Fruit fly (Drosophila melanogaster) whole organism, embryonic: Measurements from ENCODE around the gene CG43800.

Source experiments
- Abd-B ChIP-seq: fragments of 200-800 bp; sonication (Bioruptor generic); optimal IDR thresholded peaks from 2 replicates; lab custom pipeline; 2018; ENCODE audit warnings: missing biosample characterization, mild to moderate bottlenecking, missing genetic modification characterization, moderate library complexity
- Antp ChIP-seq: fragments of 200-800 bp; sonication (Bioruptor generic); optimal IDR thresholded peaks from 3 replicates; lab custom pipeline; 2016; ENCODE audit warnings: missing biosample characterization, missing genetic modification characterization
- Blimp-1 ChIP-seq: fragments of 200-800 bp; sonication (Bioruptor generic); optimal IDR thresholded peaks from 3 replicates; lab custom pipeline; 2018; ENCODE audit warnings: missing biosample characterization, missing genetic modification characterization, mild to moderate bottlenecking, moderate library complexity, missing genetic modification reagents
- CG10431 ChIP-seq: fragments of 200-800 bp; sonication (Bioruptor generic); optimal IDR thresholded peaks from 3 replicates; lab custom pipeline; 2018; ENCODE audit warnings: missing biosample characterization, mild to moderate bottlenecking, missing genetic modification characterization
- CG11093 ChIP-seq: fragments of 200-800 bp; sonication (Bioruptor generic); IDR thresholded peaks from 3 replicates; pipeline ENCODE4 v1.3.6; 2022; ENCODE audit warnings: missing biosample characterization, missing genetic modification characterization
- CG11504 ChIP-seq: fragments of 200-800 bp; sonication (Bioruptor generic); optimal IDR thresholded peaks from 3 replicates; lab custom pipeline; 2019; ENCODE audit warnings: missing biosample characterization, mild to moderate bottlenecking, missing genetic modification characterization, moderate library complexity
- CG12942 ChIP-seq: fragments of 200-800 bp; sonication (Bioruptor generic); optimal IDR thresholded peaks from 3 replicates; lab custom pipeline; 2016; ENCODE audit warnings: missing biosample characterization, missing genetic modification characterization
- CG4360 ChIP-seq: fragments of 200-800 bp; sonication (Bioruptor generic); IDR thresholded peaks from 2 replicates; pipeline ENCODE4 v1.3.6; 2022; ENCODE audit warnings: missing biosample characterization, missing genetic modification characterization
- CG6272 ChIP-seq: fragments of 200-800 bp; sonication (Bioruptor generic); IDR thresholded peaks from 2 replicates; pipeline ENCODE4 v1.3.6; 2022; ENCODE audit warnings: missing biosample characterization, missing genetic modification characterization
- CG6854 ChIP-seq: fragments of 200-800 bp; sonication (Bioruptor generic); optimal IDR thresholded peaks from 3 replicates; lab custom pipeline; 2017; ENCODE audit warnings: missing biosample characterization, mild to moderate bottlenecking, missing genetic modification characterization
- CG7745 ChIP-seq: fragments of 200-800 bp; sonication (Bioruptor generic); optimal IDR thresholded peaks from 2 replicates; lab custom pipeline; 2018; ENCODE audit warnings: missing biosample characterization, mild to moderate bottlenecking, missing genetic modification characterization, moderate library complexity
- CG8359 ChIP-seq: fragments of 200-800 bp; sonication (Bioruptor generic); optimal IDR thresholded peaks from 2 replicates; lab custom pipeline; 2017; ENCODE audit warnings: missing biosample characterization, mild to moderate bottlenecking, missing genetic modification characterization, borderline replicate concordance
- CG8765 ChIP-seq: fragments of 200-800 bp; sonication (Bioruptor generic); IDR thresholded peaks from 2 replicates; pipeline ENCODE4 v1.3.6; 2022; ENCODE audit warnings: missing biosample characterization, missing genetic modification characterization
- Dll ChIP-seq: fragments of 200-800 bp; sonication (Bioruptor generic); IDR thresholded peaks from 4 replicates; pipeline ENCODE4 v1.3.6; 2022; ENCODE audit warnings: missing biosample characterization, missing genetic modification characterization; ENCODE audit not compliant: partially characterized antibody
- Elba2 ChIP-seq: fragments of 200-800 bp; sonication (Bioruptor generic); optimal IDR thresholded peaks from 3 replicates; lab custom pipeline; 2016; ENCODE audit warnings: missing biosample characterization, missing genetic modification characterization
- Fer1 ChIP-seq: fragments of 200-800 bp; sonication (Bioruptor generic); optimal IDR thresholded peaks from 2 replicates; lab custom pipeline; 2017; ENCODE audit warnings: missing biosample characterization, mild to moderate bottlenecking, missing genetic modification characterization
- H15 ChIP-seq: fragments of 200-800 bp; sonication (Bioruptor generic); IDR thresholded peaks from 3 replicates; pipeline ENCODE4 v1.3.6; 2022; ENCODE audit warnings: missing biosample characterization, missing genetic modification characterization
- H2.0 ChIP-seq: fragments of 200-800 bp; sonication (Bioruptor generic); IDR thresholded peaks from 2 replicates; pipeline ENCODE4 v1.3.6; 2022; ENCODE audit warnings: missing biosample characterization, missing genetic modification characterization
- HLH54F ChIP-seq: fragments of 200-800 bp; sonication (Bioruptor generic); optimal IDR thresholded peaks from 3 replicates; lab custom pipeline; 2016; ENCODE audit warnings: missing biosample characterization, missing genetic modification characterization
- HLHmδ ChIP-seq: fragments of 200-800 bp; sonication (Bioruptor generic); optimal IDR thresholded peaks from 2 replicates; lab custom pipeline; 2018; ENCODE audit warnings: missing biosample characterization, mild to moderate bottlenecking, missing genetic modification characterization, moderate library complexity
- Kr ChIP-seq: fragments of 200-800 bp; sonication (Bioruptor generic); optimal IDR thresholded peaks from 2 replicates; lab custom pipeline; 2017; ENCODE audit warnings: missing biosample characterization, mild to moderate bottlenecking, missing genetic modification characterization
- Mad ChIP-seq: fragments of 200-800 bp; sonication (Bioruptor generic); optimal IDR thresholded peaks from 2 replicates; lab custom pipeline; 2016; ENCODE audit warnings: missing biosample characterization, missing genetic modification characterization
- Mes4 ChIP-seq: fragments of 200-800 bp; sonication (Bioruptor generic); optimal IDR thresholded peaks from 2 replicates; lab custom pipeline; 2016; ENCODE audit warnings: missing biosample characterization, missing genetic modification characterization
- NFAT ChIP-seq: fragments of 200-800 bp; sonication (Bioruptor generic); IDR thresholded peaks from 2 replicates; pipeline ENCODE4 v1.3.6; 2022; ENCODE audit warnings: missing biosample characterization, missing genetic modification characterization
- Nf-YB ChIP-seq: fragments of 200-800 bp; sonication (Bioruptor generic); optimal IDR thresholded peaks from 3 replicates; lab custom pipeline; 2019; ENCODE audit warnings: missing biosample characterization, mild to moderate bottlenecking, missing genetic modification characterization, moderate library complexity
- Poxn ChIP-seq: fragments of 200-800 bp; sonication (Bioruptor generic); IDR thresholded peaks from 2 replicates; pipeline ENCODE4 v1.3.6; 2022; ENCODE audit warnings: missing biosample characterization, missing genetic modification characterization
- btn ChIP-seq: fragments of 200-800 bp; sonication (Bioruptor generic); optimal IDR thresholded peaks from 2 replicates; lab custom pipeline; 2016; ENCODE audit warnings: missing biosample characterization, missing genetic modification characterization
- dmrt11E ChIP-seq: fragments of 200-800 bp; sonication (Bioruptor generic); optimal IDR thresholded peaks from 3 replicates; lab custom pipeline; 2018; ENCODE audit warnings: missing biosample characterization, mild to moderate bottlenecking, missing genetic modification characterization, moderate library complexity
- fd64A ChIP-seq: fragments of 200-800 bp; sonication (Bioruptor generic); optimal IDR thresholded peaks from 3 replicates; lab custom pipeline; 2018; ENCODE audit warnings: missing biosample characterization, mild to moderate bottlenecking, missing genetic modification characterization
- gt ChIP-seq: fragments of 200-800 bp; sonication (Bioruptor generic); IDR thresholded peaks from 2 replicates; pipeline ENCODE4 v1.3.6; 2022; ENCODE audit warnings: missing biosample characterization, missing genetic modification characterization
- h ChIP-seq: fragments of >200 bp; optimal IDR thresholded peaks from 2 replicates; lab custom pipeline; 2017
- hbn ChIP-seq: fragments of 200-800 bp; sonication (Bioruptor generic); IDR thresholded peaks from 2 replicates; pipeline ENCODE4 v1.3.6; 2022; ENCODE audit warnings: missing biosample characterization, missing genetic modification characterization; ENCODE audit not compliant: partially characterized antibody
- kay ChIP-seq: fragments of 200-800 bp; sonication (Bioruptor generic); optimal IDR thresholded peaks from 2 replicates; lab custom pipeline; 2016; ENCODE audit warnings: missing biosample characterization, missing genetic modification characterization
- kni ChIP-seq: fragments of 200-800 bp; sonication (Bioruptor generic); optimal IDR thresholded peaks from 3 replicates; lab custom pipeline; 2017; ENCODE audit warnings: mild to moderate bottlenecking, missing biosample characterization, missing genetic modification reagents, missing genetic modification characterization
- sc ChIP-seq, 3 experiments: fragments of >200 bp in 2 of 3; fragments of 200-800 bp in 1 of 3; sonication (Bioruptor generic) in 1 of 3; optimal IDR thresholded peaks; 2 replicates in 2 of 3; 3 replicates in 1 of 3; lab custom pipeline; 2017; ENCODE audit warnings: mild to moderate bottlenecking in 1 of 3, missing biosample characterization in 1 of 3, missing genetic modification characterization in 1 of 3, missing genetic modification reagents in 1 of 3
- sisA ChIP-seq: fragments of 200-800 bp; sonication (Bioruptor generic); IDR thresholded peaks from 2 replicates; pipeline ENCODE4 v1.3.6; 2022; ENCODE audit warnings: missing biosample characterization, missing genetic modification characterization
- stc ChIP-seq: fragments of 200-800 bp; sonication (Bioruptor generic); IDR thresholded peaks from 2 replicates; pipeline ENCODE4 v1.3.6; 2022; ENCODE audit warnings: missing biosample characterization, missing genetic modification characterization
- tio ChIP-seq: fragments of 200-800 bp; sonication (Bioruptor generic); optimal IDR thresholded peaks from 2 replicates; lab custom pipeline; 2017; ENCODE audit warnings: missing biosample characterization, missing genetic modification characterization, inconsistent platforms
- ttk ChIP-seq: fragments of 200-800 bp; sonication (Bioruptor generic); IDR thresholded peaks from 2 replicates; pipeline ENCODE4 v2.1.2; 2022; ENCODE audit warnings: missing biosample characterization, missing genetic modification characterization
- unpg ChIP-seq: fragments of 200-800 bp; sonication (Bioruptor generic); optimal IDR thresholded peaks from 3 replicates; lab custom pipeline; 2018; ENCODE audit warnings: missing biosample characterization, mild to moderate bottlenecking, missing genetic modification characterization, moderate library complexity

The CG43800 gene

DNA sequence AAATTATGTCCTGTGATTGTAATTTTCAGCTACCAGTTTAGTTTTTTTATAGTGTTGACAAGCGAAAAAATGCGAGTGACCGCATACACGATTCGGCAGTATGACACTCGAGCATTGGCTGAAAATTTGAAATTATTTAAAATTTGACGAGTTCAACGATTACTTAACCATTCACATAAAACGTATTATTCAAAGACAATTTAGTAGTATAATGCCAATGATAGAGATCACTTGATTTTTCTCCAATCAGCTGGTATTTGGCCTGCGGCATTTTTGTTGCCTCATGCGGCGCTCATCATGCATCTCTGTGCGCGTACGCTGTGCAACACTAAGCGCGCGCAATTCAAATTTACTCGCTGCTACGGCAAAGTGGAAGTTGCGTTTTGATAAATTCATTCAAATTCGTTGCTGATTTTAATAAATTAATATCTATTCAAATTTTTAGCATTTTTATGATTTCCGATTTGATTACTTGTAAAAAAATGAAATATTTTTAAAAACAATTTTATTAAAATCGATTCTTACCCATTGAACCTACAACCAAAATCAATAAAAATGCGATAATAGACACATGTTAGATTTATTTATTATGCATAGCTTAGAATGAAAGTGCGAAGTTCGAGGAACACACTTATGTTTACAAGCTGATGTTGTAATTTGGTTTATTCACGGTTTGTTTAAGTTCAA is 38.1 kb downstream of the CG43800 start, which contains the start of gene CG4497 (continued):
- TF ChIP-seq CG6272 (GFP tag; lab: Robert Waterston, UW) (peak; percentile 97), CG12942 (GFP tag; lab: Kevin White, UChicago) (peak; percentile 94), CG8765 (GFP tag; lab: Robert Waterston, UW) (peak; percentile 88), Elba2 (GFP tag; lab: Kevin White, UChicago) (peak; percentile 60), HLH54F (GFP tag; lab: Kevin White, UChicago) (peak; percentile 98), sisA (GFP tag; lab: Robert Waterston, UW) (peak; percentile 98), H2.0 (peak; percentile 95), Poxn (GFP tag; lab: Robert Waterston, UW) (peak; percentile 82), Kr (GFP tag; lab: Kevin White, UChicago) (no peak), CG7745 (tag; lab: Kevin White, UChicago) (no peak), h (lab: Kevin White, UChicago) (no peak), sc (optimal IDR thresholded peaks at IDR 0.05; lab: Kevin White, UChicago) (no peak), sc (GFP tag; optimal IDR thresholded peaks at IDR 0.05; lab: Kevin White, UChicago) (peak; percentile 73), kni (peak; percentile 69), Nf-YB (GFP tag; lab: Kevin White, UChicago) (peak; percentile 62), Abd-B (GFP tag; lab: Kevin White, UChicago) (peak; percentile 95), fd64A (GFP tag; lab: Kevin White, UChicago) (peak; percentile 40), Mes4 (GFP tag; lab: Kevin White, UChicago) (peak; percentile 86), H15 (peak; percentile 94), CG8359 (GFP tag; lab: Kevin White, UChicago) (peak; percentile 35), btn (peak; percentile 77), CG4360 (GFP tag; lab: Robert Waterston, UW) (peak; percentile 36; the same call in 1 of the 2 replicates), tio (GFP tag; lab: Kevin White, UChicago) (peak; percentile 90), CG11093 (GFP tag; lab: Robert Waterston, UW) (peak; percentile 92), Dll (GFP tag; lab: Robert Waterston, UW) (peak; percentile 69), Antp (GFP tag; lab: Kevin White, UChicago) (peak; percentile 96), hbn (GFP tag; lab: Robert Waterston, UW) (peak; percentile 50), Mad (GFP tag; lab: Kevin White, UChicago) (peak; percentile 93), CG11504 (peak; percentile 89), ttk (GFP tag; lab: Robert Waterston, UW) (peak; percentile 92), NFAT (GFP tag; lab: Robert Waterston, UW) (peak; percentile 94), dmrt11E (tag; lab: Kevin White, UChicago) (peak; percentile 90), Fer1 (GFP tag; lab: Kevin White, UChicago) (peak; percentile 87), kay (GFP tag; lab: Kevin White, UChicago) (peak; percentile 80), CG6854 (GFP tag; lab: Kevin White, UChicago) (peak; percentile 40), Blimp-1 (GFP tag; lab: Kevin White, UChicago) (peak; percentile 87), gt (GFP tag; lab: Robert Waterston, UW) (peak; percentile 85), HLHmδ (GFP tag; lab: Kevin White, UChicago) (no peak), stc (GFP tag; lab: Robert Waterston, UW) (peak; percentile 80), unpg (GFP tag; lab: Kevin White, UChicago) (peak; percentile 88), CG10431 (GFP tag; lab: Kevin White, UChicago) (peak; percentile 59)
